Fruit fly (Drosophila melanogaster): ENCODE measurements around the gene Tet.
A peak's percentile ranks its signal among the peaks of the same experiment; 100 is the strongest.

Gene Tet

DNA sequence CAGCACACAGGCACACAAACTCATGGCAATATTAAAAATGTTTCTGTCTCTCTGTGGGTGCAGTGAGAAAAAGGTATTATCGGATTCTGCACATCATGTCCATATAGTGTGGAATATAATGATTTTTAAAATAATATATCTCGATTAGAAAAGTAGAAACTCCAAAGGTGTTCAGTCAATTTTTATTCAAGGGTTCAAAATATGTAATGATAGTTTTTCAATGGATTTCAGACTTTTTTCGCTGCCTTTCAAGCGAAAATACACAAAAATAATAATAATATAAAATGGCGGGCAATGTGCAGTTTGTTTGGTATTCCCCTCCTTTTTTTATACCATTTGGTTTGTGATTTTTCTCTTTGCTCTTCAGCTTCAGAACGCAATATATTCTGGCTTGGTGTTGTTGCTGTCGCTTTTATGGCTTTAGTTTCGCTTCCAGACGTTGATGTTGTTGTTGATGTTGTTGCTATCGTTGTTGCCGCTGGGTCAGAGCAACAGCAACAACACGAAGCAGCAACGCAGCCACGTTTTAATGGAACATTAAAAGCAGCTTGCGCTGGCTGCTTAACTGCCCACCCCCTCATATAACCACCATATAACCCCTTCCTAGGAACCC lies 40.7 kb downstream of the Tet start (continued):
- TF ChIP-seq Hr83 (GFP tag; optimal IDR thresholded peaks at IDR 0.05; ENCODE audit: poor library complexity, severe bottlenecking) (no peak), Hr78 (GFP tag; optimal IDR thresholded peaks at IDR 0.05) (no peak), Hnf4 (GFP tag; optimal IDR thresholded peaks at IDR 0.05) (no peak), h (GFP tag; optimal IDR thresholded peaks at IDR 0.05) (peak; percentile 76), Myc (optimal IDR thresholded peaks at IDR 0.05) (no peak)

DNA sequence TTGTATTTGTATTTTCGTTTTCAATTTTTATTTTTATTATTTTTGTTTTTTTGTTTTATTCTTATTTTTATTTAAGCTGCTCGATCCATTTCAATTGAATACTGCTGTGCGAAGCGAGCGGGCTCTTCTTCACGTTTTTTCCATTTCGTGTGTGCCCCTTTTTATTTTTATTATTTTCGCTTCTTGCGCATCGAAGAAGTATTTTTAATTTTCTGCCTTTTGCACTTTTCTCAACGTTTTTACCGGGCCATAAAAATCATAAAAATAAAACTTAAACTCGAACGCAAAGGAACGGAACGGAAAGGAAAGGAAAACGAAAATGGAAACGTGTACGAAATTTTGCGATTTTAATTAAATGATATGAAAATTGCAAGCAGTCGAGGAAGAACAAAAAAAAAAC lies 41.5 kb downstream of the Tet start:
- TF ChIP-seq HLH106 (tag; optimal IDR thresholded peaks at IDR 0.05) (peak; percentile 13), sage (GFP tag; optimal IDR thresholded peaks at IDR 0.05) (peak; percentile 46), h (GFP tag; optimal IDR thresholded peaks at IDR 0.05) (peak; percentile 6), Mio (GFP tag; optimal IDR thresholded peaks at IDR 0.05) (no peak), br (GFP tag; optimal IDR thresholded peaks at IDR 0.05) (peak; percentile 23), Sp1 (GFP tag; optimal IDR thresholded peaks at IDR 0.05) (peak; percentile 50), fru (GFP tag; optimal IDR thresholded peaks at IDR 0.05) (peak; percentile 20), Abd-B (GFP tag; optimal IDR thresholded peaks at IDR 0.05) (no peak), CrebA (GFP tag; optimal IDR thresholded peaks at IDR 0.05; ENCODE audit: borderline replicate concordance) (peak; percentile 27), OdsH (GFP tag; optimal IDR thresholded peaks at IDR 0.05) (peak; percentile 0), Rel (GFP tag; optimal IDR thresholded peaks at IDR 0.05) (no peak), Rel (tag; optimal IDR thresholded peaks at IDR 0.05) (peak; percentile 16), N (GFP tag; optimal IDR thresholded peaks at IDR 0.05) (no peak), psq (GFP tag; optimal IDR thresholded peaks at IDR 0.05) (peak; percentile 69), CG32264 (GFP tag; optimal IDR thresholded peaks at IDR 0.05) (no peak)

DNA sequence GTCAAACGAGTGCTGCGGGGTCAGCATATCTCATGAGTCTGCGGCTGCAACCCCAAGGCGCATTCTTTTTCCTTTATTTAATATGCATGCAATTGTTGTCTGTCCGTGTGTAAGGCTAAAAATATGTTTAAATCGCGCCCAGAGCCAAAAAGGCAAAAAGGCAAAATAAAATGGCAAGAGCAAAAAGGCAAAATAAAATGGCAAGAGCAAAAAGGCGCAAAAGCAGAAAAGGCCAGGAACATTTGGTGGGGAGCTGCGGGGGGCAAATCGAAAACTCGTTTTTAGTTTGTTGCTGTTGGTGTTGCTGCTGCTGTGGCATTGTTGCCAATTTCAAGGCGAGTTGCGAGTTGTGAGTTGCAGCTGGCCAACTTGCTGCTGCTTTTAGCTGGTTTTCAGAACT lies 43.2 kb downstream of the Tet start:
- no peak for TF ChIP-seq CG9705 (GFP tag; optimal IDR thresholded peaks at IDR 0.05)
- TF ChIP-seq CrebA (GFP tag; optimal IDR thresholded peaks at IDR 0.05; ENCODE audit: borderline replicate concordance): peak; percentile 42
- TF ChIP-seq Myc (optimal IDR thresholded peaks at IDR 0.05): no peak
- no peak for TF ChIP-seq Mio (GFP tag; optimal IDR thresholded peaks at IDR 0.05)
- TF ChIP-seq Hnf4 (GFP tag; optimal IDR thresholded peaks at IDR 0.05): no peak
- TF ChIP-seq Sp1 (GFP tag; optimal IDR thresholded peaks at IDR 0.05): peak; percentile 36
- TF ChIP-seq psq (GFP tag; optimal IDR thresholded peaks at IDR 0.05): peak; percentile 57
- no peak for TF ChIP-seq Jra (GFP tag; optimal IDR thresholded peaks at IDR 0.05)
- no peak for TF ChIP-seq ey (GFP tag; optimal IDR thresholded peaks at IDR 0.05)
- TF ChIP-seq Rel (GFP tag; optimal IDR thresholded peaks at IDR 0.05): no peak
- peak; percentile 61 for TF ChIP-seq Rel (tag; optimal IDR thresholded peaks at IDR 0.05)
- peak; percentile 30 for TF ChIP-seq sage (GFP tag; optimal IDR thresholded peaks at IDR 0.05)
- no peak for TF ChIP-seq pan (optimal IDR thresholded peaks at IDR 0.05)
- TF ChIP-seq Dif (GFP tag; optimal IDR thresholded peaks at IDR 0.05; ENCODE audit: partially characterized antibody): peak; percentile 48
- TF ChIP-seq fru (GFP tag; optimal IDR thresholded peaks at IDR 0.05): no peak
- no peak for TF ChIP-seq br (GFP tag; optimal IDR thresholded peaks at IDR 0.05)
- TF ChIP-seq Vsx2 (GFP tag; optimal IDR thresholded peaks at IDR 0.05; ENCODE audit: partially characterized antibody): peak; percentile 44
- no peak for TF ChIP-seq Abd-B (GFP tag; optimal IDR thresholded peaks at IDR 0.05)

dm6 chr3L:2834980-2835379 lies 44.0 kb downstream of the Tet start:
- no peak for TF ChIP-seq Myc (optimal IDR thresholded peaks at IDR 0.05)
- peak; percentile 27 for TF ChIP-seq sage (GFP tag; optimal IDR thresholded peaks at IDR 0.05)
- TF ChIP-seq Rel (GFP tag; optimal IDR thresholded peaks at IDR 0.05): no peak
- peak; percentile 71 for TF ChIP-seq Rel (tag; optimal IDR thresholded peaks at IDR 0.05)
- peak; percentile 22 for TF ChIP-seq ey (GFP tag; optimal IDR thresholded peaks at IDR 0.05)
- TF ChIP-seq N (GFP tag; optimal IDR thresholded peaks at IDR 0.05): no peak
- peak; percentile 29 for TF ChIP-seq brk (GFP tag; optimal IDR thresholded peaks at IDR 0.05)
- peak; percentile 98 for TF ChIP-seq Sp1 (GFP tag; optimal IDR thresholded peaks at IDR 0.05)
- TF ChIP-seq OdsH (GFP tag; optimal IDR thresholded peaks at IDR 0.05): peak; percentile 89
- TF ChIP-seq dl (GFP tag; optimal IDR thresholded peaks at IDR 0.05; ENCODE audit: insufficient read depth in 1 of 2, partially characterized antibody in 2 of 2): no peak
- TF ChIP-seq woc (GFP tag; optimal IDR thresholded peaks at IDR 0.05): no peak
- TF ChIP-seq Jra (GFP tag; optimal IDR thresholded peaks at IDR 0.05): no peak
- no peak for TF ChIP-seq sv (GFP tag; optimal IDR thresholded peaks at IDR 0.05)
- TF ChIP-seq Hnf4 (GFP tag; optimal IDR thresholded peaks at IDR 0.05): peak; percentile 29
- TF ChIP-seq Dfd (GFP tag; optimal IDR thresholded peaks at IDR 0.05): peak; percentile 42
- TF ChIP-seq foxo (GFP tag; optimal IDR thresholded peaks at IDR 0.05): peak in 1 of 2 experiments; percentile 84
- TF ChIP-seq CrebA (GFP tag; optimal IDR thresholded peaks at IDR 0.05; ENCODE audit: borderline replicate concordance): no peak
- TF ChIP-seq dmrt93B (GFP tag; optimal IDR thresholded peaks at IDR 0.05): peak; percentile 36
- TF ChIP-seq psq (GFP tag; optimal IDR thresholded peaks at IDR 0.05): peak; percentile 95
- peak; percentile 15 for TF ChIP-seq CG9705 (GFP tag; optimal IDR thresholded peaks at IDR 0.05)
- peak; percentile 61 for TF ChIP-seq fru (GFP tag; optimal IDR thresholded peaks at IDR 0.05)
- no peak for TF ChIP-seq pan (optimal IDR thresholded peaks at IDR 0.05)
- TF ChIP-seq Abd-B (GFP tag; optimal IDR thresholded peaks at IDR 0.05): no peak
- peak; percentile 94 for TF ChIP-seq HLH106 (tag; optimal IDR thresholded peaks at IDR 0.05)
- peak; percentile 50 for TF ChIP-seq br (GFP tag; optimal IDR thresholded peaks at IDR 0.05)
- peak; percentile 87 for TF ChIP-seq rgr (GFP tag; optimal IDR thresholded peaks at IDR 0.05)
- no peak for TF ChIP-seq GATAd (GFP tag; optimal IDR thresholded peaks at IDR 0.05)
- no peak for TF ChIP-seq usp (GFP tag; optimal IDR thresholded peaks at IDR 0.05)
- TF ChIP-seq tai (GFP tag; optimal IDR thresholded peaks at IDR 0.05): no peak
- TF ChIP-seq dsf (GFP tag; optimal IDR thresholded peaks at IDR 0.05; ENCODE audit: borderline replicate concordance): no peak
- no peak for TF ChIP-seq Vsx2 (GFP tag; optimal IDR thresholded peaks at IDR 0.05; ENCODE audit: partially characterized antibody)
- no peak for TF ChIP-seq Hr78 (GFP tag; optimal IDR thresholded peaks at IDR 0.05)
- TF ChIP-seq Dif (GFP tag; optimal IDR thresholded peaks at IDR 0.05; ENCODE audit: partially characterized antibody): no peak
- no peak for TF ChIP-seq jim (GFP tag; optimal IDR thresholded peaks at IDR 0.05)
- no peak for TF ChIP-seq Hr83 (GFP tag; optimal IDR thresholded peaks at IDR 0.05; ENCODE audit: poor library complexity, severe bottlenecking)
- TF ChIP-seq h (GFP tag; optimal IDR thresholded peaks at IDR 0.05): peak; percentile 71
- TF ChIP-seq CG32264 (GFP tag; optimal IDR thresholded peaks at IDR 0.05): no peak

Measured in whole organism, wandering third instar larva.